Fruit fly (Drosophila melanogaster): ENCODE data around the gene Zmynd10.

Gene Zmynd10

dm6 chr3L:13017803-13018324 is 8.4 kb downstream of the Zmynd10 start, which contains the start of the genes mRpL20 and Icmt (continued):
- TF ChIP-seq CG7786 (GFP tag; optimal IDR thresholded peaks at IDR 0.05): peak; percentile 33
- peak; percentile 79 for TF ChIP-seq unc-4 (GFP tag; IDR thresholded peaks at IDR 0.05; ENCODE audit: partially characterized antibody)
- TF ChIP-seq eve (GFP tag; optimal IDR thresholded peaks at IDR 0.05): peak in 1 of 2 experiments; percentile 35
- TF ChIP-seq so (GFP tag; IDR thresholded peaks at IDR 0.05): peak; percentile 85
- TF ChIP-seq psq (GFP tag; optimal IDR thresholded peaks at IDR 0.05): peak; percentile 78
- TF ChIP-seq Gug (GFP tag; IDR thresholded peaks at IDR 0.05): peak; percentile 95
- TF ChIP-seq CG6272 (GFP tag; IDR thresholded peaks at IDR 0.05): peak; percentile 98
- TF ChIP-seq CG17359 (tag; optimal IDR thresholded peaks at IDR 0.05): peak; percentile 91
- peak; percentile 86 for TF ChIP-seq ap (GFP tag; IDR thresholded peaks at IDR 0.05)
- peak; percentile 56 for TF ChIP-seq Antp (GFP tag; optimal IDR thresholded peaks at IDR 0.05)
- peak; percentile 98 for TF ChIP-seq tgo (GFP tag; IDR thresholded peaks at IDR 0.05)
- peak; percentile 17 for TF ChIP-seq slp2 (GFP tag; optimal IDR thresholded peaks at IDR 0.05)
- peak; percentile 98 for TF ChIP-seq CG14667 (GFP tag; IDR thresholded peaks at IDR 0.05)
- peak; percentile 93 for TF ChIP-seq gt (GFP tag; IDR thresholded peaks at IDR 0.05)
- TF ChIP-seq CG11723 (GFP tag; optimal IDR thresholded peaks at IDR 0.05): peak; percentile 75
- TF ChIP-seq CG30020 (tag; optimal IDR thresholded peaks at IDR 0.05): peak; percentile 71
- peak; percentile 84 for TF ChIP-seq sim (GFP tag; IDR thresholded peaks at IDR 0.05)
- peak; percentile 77 for TF ChIP-seq Bgb (GFP tag; IDR thresholded peaks at IDR 0.05; ENCODE audit: partially characterized antibody)
- no peak for TF ChIP-seq CG1792 (GFP tag; optimal IDR thresholded peaks at IDR 0.05)
- TF ChIP-seq pum (GFP tag; optimal IDR thresholded peaks at IDR 0.05): peak; percentile 49
- TF ChIP-seq CG7987 (GFP tag; optimal IDR thresholded peaks at IDR 0.05): peak; percentile 28
- peak; percentile 96 for TF ChIP-seq Aef1 (GFP tag; IDR thresholded peaks at IDR 0.05)
- peak; percentile 96 for TF ChIP-seq ranshi (GFP tag; IDR thresholded peaks at IDR 0.05)
- peak; percentile 72 for TF ChIP-seq Hsf (GFP tag; optimal IDR thresholded peaks at IDR 0.05)
- TF ChIP-seq exex (tag; optimal IDR thresholded peaks at IDR 0.05): peak; percentile 63
- TF ChIP-seq CG8281 (tag; optimal IDR thresholded peaks at IDR 0.05): peak; percentile 67
- peak; percentile 67 for TF ChIP-seq tup (GFP tag; optimal IDR thresholded peaks at IDR 0.05)
- peak; percentile 95 for TF ChIP-seq CG2712 (tag; optimal IDR thresholded peaks at IDR 0.05)
- TF ChIP-seq Nf-YA (GFP tag; IDR thresholded peaks at IDR 0.05): peak; percentile 77
- TF ChIP-seq esg (GFP tag; conservative IDR thresholded peaks at IDR 0.05): peak; percentile 89
- TF ChIP-seq NfI (GFP tag; optimal IDR thresholded peaks at IDR 0.05): peak; percentile 92
- TF ChIP-seq dysf (GFP tag; IDR thresholded peaks at IDR 0.05): peak; percentile 97
- TF ChIP-seq CG33213 (GFP tag; optimal IDR thresholded peaks at IDR 0.05): peak; percentile 20
- TF ChIP-seq MESR4 (GFP tag; optimal IDR thresholded peaks at IDR 0.05): no peak
- TF ChIP-seq CG13424 (tag; optimal IDR thresholded peaks at IDR 0.05): peak; percentile 95
- TF ChIP-seq CG7556 (GFP tag; optimal IDR thresholded peaks at IDR 0.05): peak; percentile 92
- TF ChIP-seq jing (GFP tag; optimal IDR thresholded peaks at IDR 0.05): peak; percentile 82
- no peak for TF ChIP-seq CG8089 (GFP tag; optimal IDR thresholded peaks at IDR 0.05)
- peak; percentile 84 for TF ChIP-seq dmrt11E (tag; optimal IDR thresholded peaks at IDR 0.05)
- TF ChIP-seq Sry-β (GFP tag; optimal IDR thresholded peaks at IDR 0.05): no peak
- TF ChIP-seq CG12391 (tag; optimal IDR thresholded peaks at IDR 0.05): peak; percentile 95
- peak; percentile 97 for TF ChIP-seq wdn (GFP tag; IDR thresholded peaks at IDR 0.05)
- peak; percentile 45 for TF ChIP-seq CG18011 (GFP tag; optimal IDR thresholded peaks at IDR 0.05)
- peak; percentile 96 for TF ChIP-seq oc (tag; optimal IDR thresholded peaks at IDR 0.05)
- no peak for TF ChIP-seq da (GFP tag; optimal IDR thresholded peaks at IDR 0.05)
- peak; percentile 94 for TF ChIP-seq toy (GFP tag; IDR thresholded peaks at IDR 0.05)
- TF ChIP-seq CG10274 (GFP tag; optimal IDR thresholded peaks at IDR 0.05): peak; percentile 52
- TF ChIP-seq CG17186 (GFP tag; optimal IDR thresholded peaks at IDR 0.05): no peak
- TF ChIP-seq CG14965 (GFP tag; optimal IDR thresholded peaks at IDR 0.05; ENCODE audit: borderline replicate concordance): no peak
- no peak for TF ChIP-seq crc (GFP tag; optimal IDR thresholded peaks at IDR 0.05)
- peak; percentile 98 for TF ChIP-seq unpg (GFP tag; optimal IDR thresholded peaks at IDR 0.05)
